Worm (Caenorhabditis elegans) whole organism, L3 larva: Measurements from ENCODE around the gene ver-3.
A peak's percentile ranks its signal among the peaks of the same experiment; 100 is the strongest.

ENCODE experiments used
- ZK546.5 ChIP-seq: sonication (generic microtip); optimal IDR thresholded peaks from 2 replicates; lab custom pipeline; 2017; ENCODE audit warnings: missing biosample characterization, missing genetic modification characterization
- aly-2 ChIP-seq: fragments of 150-350 bp; optimal IDR thresholded peaks from 2 replicates; lab custom pipeline; 2014; ENCODE audit warnings: missing biosample characterization, missing genetic modification characterization
- ama-1 ChIP-seq: fragments of 150-350 bp; optimal IDR thresholded peaks from 2 replicates; lab custom pipeline; 2018
- ceh-16 ChIP-seq: sonication (generic microtip); optimal IDR thresholded peaks from 2 replicates; lab custom pipeline; 2017; ENCODE audit warnings: missing biosample characterization, missing genetic modification characterization
- ceh-28 ChIP-seq: fragments of 150-350 bp; optimal IDR thresholded peaks from 2 replicates; lab custom pipeline; 2014; ENCODE audit warnings: missing biosample characterization, missing genetic modification reagents, missing genetic modification characterization
- ceh-9 ChIP-seq: sonication (generic microtip); optimal IDR thresholded peaks from 2 replicates; lab custom pipeline; 2018; ENCODE audit warnings: missing biosample characterization, missing genetic modification characterization
- daf-12 ChIP-seq: fragments of 150-350 bp; optimal IDR thresholded peaks from 2 replicates; lab custom pipeline; 2014; ENCODE audit warnings: missing biosample characterization, missing genetic modification reagents, missing genetic modification characterization
- egl-27 ChIP-seq: sonication (generic microtip); optimal IDR thresholded peaks from 4 replicates; lab custom pipeline; 2017; ENCODE audit warnings: missing biosample characterization, missing genetic modification reagents, missing genetic modification characterization
- elt-2 ChIP-seq: sonication (generic microtip); optimal IDR thresholded peaks from 2 replicates; lab custom pipeline; 2016; ENCODE audit warnings: missing genetic modification reagents, mild to moderate bottlenecking, missing genetic modification characterization, missing compliant biosample characterization
- elt-3 ChIP-seq, 3 experiments: fragments of 150-350 bp in 1 of 3; sonication (generic microtip) in 2 of 3; optimal IDR thresholded peaks; 2 replicates in 2 of 3; 4 replicates in 1 of 3; lab custom pipeline; 2014 to 2017; ENCODE audit warnings: missing biosample characterization in 3 of 3, missing genetic modification characterization in 3 of 3
- eor-1 ChIP-seq, 2 experiments: fragments of 150-350 bp; optimal IDR thresholded peaks; 2 replicates each; lab custom pipeline; 2014 to 2018; ENCODE audit warnings: missing biosample characterization in 2 of 2, missing genetic modification characterization in 2 of 2
- fkh-10 ChIP-seq: sonication (generic microtip); optimal IDR thresholded peaks from 2 replicates; lab custom pipeline; 2017; ENCODE audit warnings: missing biosample characterization, missing genetic modification reagents, missing genetic modification characterization
- fos-1 ChIP-seq: fragments of 150-350 bp; optimal IDR thresholded peaks from 2 replicates; lab custom pipeline; 2014; ENCODE audit warnings: missing biosample characterization, missing genetic modification characterization
- hmg-11 ChIP-seq: sonication (generic microtip); optimal IDR thresholded peaks from 2 replicates; lab custom pipeline; 2016; ENCODE audit warnings: missing genetic modification characterization, missing compliant biosample characterization
- jun-1 ChIP-seq: fragments of 150-350 bp; optimal IDR thresholded peaks from 2 replicates; lab custom pipeline; 2014; ENCODE audit warnings: missing biosample characterization, missing genetic modification reagents, missing genetic modification characterization
- lin-39 ChIP-seq: fragments of 150-350 bp; optimal IDR thresholded peaks from 2 replicates; lab custom pipeline; 2018; ENCODE audit warnings: missing biosample characterization, missing genetic modification reagents, missing genetic modification characterization
- mdl-1 ChIP-seq: fragments of 150-350 bp; optimal IDR thresholded peaks from 2 replicates; lab custom pipeline; 2014; ENCODE audit warnings: missing biosample characterization, missing genetic modification characterization
- nfya-1 ChIP-seq: sonication (generic microtip); optimal IDR thresholded peaks from 2 replicates; lab custom pipeline; 2017; ENCODE audit warnings: missing genetic modification characterization, mild to moderate bottlenecking, missing compliant biosample characterization, antibody characterized with exemption, moderate library complexity; ENCODE audit not compliant: insufficient read depth
- nhr-12 ChIP-seq: fragments of 150-350 bp; optimal IDR thresholded peaks from 2 replicates; lab custom pipeline; 2014; ENCODE audit warnings: missing biosample characterization, missing genetic modification characterization
- nhr-23 ChIP-seq: fragments of 150-350 bp; optimal IDR thresholded peaks from 2 replicates; lab custom pipeline; 2014; ENCODE audit warnings: missing biosample characterization, missing genetic modification reagents, missing genetic modification characterization
- nhr-237 ChIP-seq: fragments of 150-350 bp; optimal IDR thresholded peaks from 2 replicates; lab custom pipeline; 2014; ENCODE audit warnings: missing biosample characterization, missing genetic modification characterization
- nhr-28 ChIP-seq: fragments of 150-350 bp; optimal IDR thresholded peaks from 2 replicates; lab custom pipeline; 2014; ENCODE audit warnings: missing biosample characterization, missing genetic modification characterization
- nhr-43 ChIP-seq: sonication (generic microtip); optimal IDR thresholded peaks from 2 replicates; lab custom pipeline; 2016; ENCODE audit warnings: mild to moderate bottlenecking, missing genetic modification characterization, missing compliant biosample characterization; ENCODE audit not compliant: poor library complexity, severe bottlenecking
- nhr-77 ChIP-seq: fragments of 150-350 bp; optimal IDR thresholded peaks from 2 replicates; lab custom pipeline; 2014; ENCODE audit warnings: missing biosample characterization, missing genetic modification characterization
- pqm-1 ChIP-seq: fragments of 150-350 bp; optimal IDR thresholded peaks from 2 replicates; lab custom pipeline; 2017; ENCODE audit warnings: missing biosample characterization, missing genetic modification characterization, inconsistent platforms
- skn-1 ChIP-seq: fragments of 150-350 bp; optimal IDR thresholded peaks from 2 replicates; lab custom pipeline; 2014; ENCODE audit warnings: missing biosample characterization, missing genetic modification characterization
- snpc-4 ChIP-seq: fragments of 150-350 bp; optimal IDR thresholded peaks from 2 replicates; lab custom pipeline; 2014; ENCODE audit warnings: missing biosample characterization, missing genetic modification characterization
- tbx-2 ChIP-seq: sonication (generic microtip); optimal IDR thresholded peaks from 2 replicates; lab custom pipeline; 2016; ENCODE audit warnings: mild to moderate bottlenecking, missing genetic modification characterization, missing compliant biosample characterization
- unc-39 ChIP-seq: sonication (generic microtip); optimal IDR thresholded peaks from 4 replicates; lab custom pipeline; 2017; ENCODE audit warnings: missing biosample characterization, missing genetic modification characterization
- unc-62 ChIP-seq: fragments of 150-350 bp; sonication (generic microtip); optimal IDR thresholded peaks from 4 replicates; lab custom pipeline; 2014; ENCODE audit warnings: missing biosample characterization, missing genetic modification reagents, missing genetic modification characterization
- ztf-4 ChIP-seq: fragments of 150-350 bp; optimal IDR thresholded peaks from 2 replicates; lab custom pipeline; 2014; ENCODE audit warnings: missing biosample characterization, missing genetic modification characterization

ver-3 gene

ce11 chrX:10999176-10999575 is 6.9 kb downstream of the ver-3 start, which contains the start of gene F59F3.6:
F59F3.6 (minus strand) TSS chrX:10999276.
- peak; percentile 38 for TF ChIP-seq tbx-2 (tag; lab: Kevin White, UChicago)
- TF ChIP-seq nfya-1 (tag; lab: Kevin White, UChicago) = no peak
- TF ChIP-seq, all 47 proteins: peak for 1

- TF ChIP-seq elt-3 (tag; optimal IDR thresholded peaks at IDR 0.05; lab: Kevin White, UChicago) = no peak
- TF ChIP-seq jun-1 (tag; lab: Kevin White, UChicago) = no peak
- no peak for TF ChIP-seq nhr-77 (tag; lab: Kevin White, UChicago)
- TF ChIP-seq, all 47 proteins: peak for 0
Measured at ce11 chrX:11001750-11002149, 9.5 kb downstream of the ver-3 start, which contains the start of gene col-177. col-177 (minus strand) TSS chrX:11001850.

ce11 chrX:11003701-11004100 is 11.4 kb downstream of the ver-3 start:
- TF ChIP-seq egl-27 (tag; lab: Kevin White, UChicago) (no peak), ztf-4 (tag; lab: Kevin White, UChicago) (no peak), jun-1 (tag; lab: Kevin White, UChicago) (no peak), lin-39 (tag; lab: Kevin White, UChicago) (no peak), nhr-43 (tag; lab: Kevin White, UChicago) (no peak), nfya-1 (tag; lab: Kevin White, UChicago) (no peak), unc-39 (tag; lab: Kevin White, UChicago) (no peak), ZK546.5 (no peak), nhr-28 (tag; lab: Kevin White, UChicago) (no peak), nhr-77 (tag; lab: Kevin White, UChicago) (no peak), unc-62 (no peak), ceh-9 (no peak), aly-2 (no peak)

ce11 chrX:11007393-11007792 is 15.1 kb downstream of the ver-3 start:
- TF ChIP-seq pqm-1 (tag; lab: Kevin White, UChicago) (peak; percentile 50), ama-1 (lab: Kevin White, UChicago) (no peak), tbx-2 (tag; lab: Kevin White, UChicago) (no peak), daf-12 (no peak), ceh-16 (tag; lab: Kevin White, UChicago) (no peak), elt-2 (tag; lab: Kevin White, UChicago) (peak; percentile 58), aly-2 (no peak), mdl-1 (tag; lab: Kevin White, UChicago) (no peak), hmg-11 (tag; lab: Kevin White, UChicago) (no peak), nhr-28 (tag; lab: Kevin White, UChicago) (no peak)

ce11 chrX:11008052-11008451 is 15.8 kb downstream of the ver-3 start, which contains the start of gene del-5:
del-5 (minus strand) TSS chrX:11008181.
- TF ChIP-seq ceh-9 (no peak), eor-1 (tag; optimal IDR thresholded peaks at IDR 0.05; lab: Kevin White, UChicago) (no peak), jun-1 (tag; lab: Kevin White, UChicago) (peak; percentile 6), fos-1 (tag; lab: Kevin White, UChicago) (no peak), nhr-43 (tag; lab: Kevin White, UChicago) (no peak), snpc-4 (tag; lab: Kevin White, UChicago) (no peak), elt-2 (tag; lab: Kevin White, UChicago) (peak; percentile 90), ztf-4 (tag; lab: Kevin White, UChicago) (no peak), nhr-28 (tag; lab: Kevin White, UChicago) (no peak), daf-12 (no peak), nfya-1 (tag; lab: Kevin White, UChicago) (peak; percentile 16), pqm-1 (tag; lab: Kevin White, UChicago) (peak; percentile 84), lin-39 (tag; lab: Kevin White, UChicago) (no peak)

ce11 chrX:11008954-11009353 is 16.7 kb downstream of the ver-3 start, which contains the start of gene ttr-31:
ttr-31 (minus strand) TSS chrX:11009054.
- TF ChIP-seq nhr-43 (tag; lab: Kevin White, UChicago) = no peak
- TF ChIP-seq unc-39 (tag; lab: Kevin White, UChicago) = no peak
- TF ChIP-seq jun-1 (tag; lab: Kevin White, UChicago) = no peak
- no peak for TF ChIP-seq unc-62
- no peak for TF ChIP-seq nhr-237 (tag; lab: Kevin White, UChicago)
- no peak for TF ChIP-seq ceh-16 (tag; lab: Kevin White, UChicago)
- no peak for TF ChIP-seq eor-1 (tag; optimal IDR thresholded peaks at IDR 0.05; lab: Kevin White, UChicago)
- TF ChIP-seq nhr-23 = no peak
- no peak for TF ChIP-seq nhr-12
- TF ChIP-seq aly-2 = no peak
- TF ChIP-seq ceh-28 (tag; lab: Kevin White, UChicago) = no peak
- TF ChIP-seq tbx-2 (tag; lab: Kevin White, UChicago) = no peak
- TF ChIP-seq skn-1 (tag; lab: Kevin White, UChicago) = no peak
- TF ChIP-seq fkh-10 (GFP tag; lab: Kevin White, UChicago) = no peak
